Worm (Caenorhabditis elegans): ENCODE measurements around the gene ZK643.6.
A peak's percentile ranks its signal among the peaks of the same experiment; 100 is the strongest.

DNA sequence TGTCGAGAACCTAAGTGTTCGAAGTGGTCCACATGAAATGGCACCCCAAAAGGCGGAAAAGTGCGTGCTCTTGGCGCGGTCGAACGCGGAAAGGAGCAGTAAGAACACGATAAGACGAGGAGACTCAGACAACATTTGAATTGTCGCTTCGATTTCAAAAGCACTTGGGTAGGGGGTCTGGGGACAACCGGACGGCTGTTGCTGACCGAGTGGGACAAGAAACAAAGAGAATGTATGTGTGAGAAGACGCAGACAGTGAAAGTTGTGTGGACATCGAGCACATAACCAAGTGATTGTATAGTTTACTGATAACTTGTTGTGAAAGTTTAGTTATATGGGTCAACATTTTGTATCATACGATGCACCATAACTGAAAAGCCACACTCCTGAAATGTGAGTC lies 46.6 kb upstream of the ZK643.6 start:
- no peak for TF ChIP-seq ama-1 (optimal IDR thresholded peaks at IDR 0.05)
- TF ChIP-seq ets-7 (tag; optimal IDR thresholded peaks at IDR 0.05): no peak
- peak; percentile 22 for TF ChIP-seq hmg-4 (GFP tag; optimal IDR thresholded peaks at IDR 0.05)
- no peak for TF ChIP-seq pes-1 (GFP tag; IDR thresholded peaks at IDR 0.05)
- TF ChIP-seq flt-1 (GFP tag; IDR thresholded peaks at IDR 0.05): no peak
- TF ChIP-seq ceh-13 (GFP tag; optimal IDR thresholded peaks at IDR 0.05): no peak
- no peak for TF ChIP-seq hnd-1 (tag; optimal IDR thresholded peaks at IDR 0.05)
